Worm (Caenorhabditis elegans): ENCODE results near the gene srx-58.

srx-58 gene

DNA sequence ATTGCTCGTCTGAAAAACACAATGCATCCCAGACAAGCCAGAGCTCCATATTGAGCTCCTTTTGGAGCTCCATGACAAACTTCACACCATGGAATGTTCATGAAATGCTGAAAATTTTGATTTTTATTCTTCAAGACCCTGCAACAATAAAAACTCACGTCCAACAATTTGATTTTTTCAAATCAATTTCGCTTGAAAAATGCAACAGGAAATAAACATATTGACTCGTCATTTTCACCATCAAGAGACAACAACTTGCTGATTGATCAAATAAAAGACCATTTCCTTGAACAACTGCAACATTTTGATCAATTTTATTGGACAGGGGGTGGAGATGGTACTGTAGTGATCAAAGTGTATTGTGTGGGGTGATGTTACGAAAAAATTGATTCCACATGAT lies 17.2 kb downstream of the srx-58 start, which contains the start of gene nhr-269:
Gene nhr-269 (minus strand): TSS at position 101 of the 400 bp plus-strand sequence.
- TF ChIP-seq egl-44 (GFP tag; IDR thresholded peaks at IDR 0.05) (no peak), Y53F4B.3 (GFP tag; IDR thresholded peaks at IDR 0.05) (no peak), F39B2.1 (GFP tag; IDR thresholded peaks at IDR 0.05) (no peak)

DNA sequence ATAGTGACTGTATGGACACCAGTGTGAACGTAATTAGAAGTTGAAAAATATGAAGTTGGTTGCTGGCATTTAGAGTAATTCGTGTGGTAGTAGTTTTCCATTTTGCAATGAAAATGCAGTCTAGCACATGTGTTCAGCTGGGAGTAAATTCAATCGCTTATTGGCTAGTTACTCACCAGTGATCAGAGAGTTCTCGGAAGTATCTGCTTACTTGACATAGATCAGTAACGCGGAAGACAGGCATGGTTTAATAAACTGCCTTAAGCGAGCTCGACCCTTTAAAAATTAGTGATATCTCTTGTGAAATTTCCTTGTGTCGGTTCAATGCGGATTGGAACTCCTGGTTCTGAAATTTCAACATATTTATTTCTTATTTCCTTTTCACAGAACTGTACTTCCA lies 23.7 kb downstream of the srx-58 start, which contains the start of gene srh-52:
Gene srh-52 (minus strand): TSS at position 101 of the 400 bp plus-strand sequence.
- no peak for TF ChIP-seq ekl-4 (GFP tag; IDR thresholded peaks at IDR 0.05)

DNA sequence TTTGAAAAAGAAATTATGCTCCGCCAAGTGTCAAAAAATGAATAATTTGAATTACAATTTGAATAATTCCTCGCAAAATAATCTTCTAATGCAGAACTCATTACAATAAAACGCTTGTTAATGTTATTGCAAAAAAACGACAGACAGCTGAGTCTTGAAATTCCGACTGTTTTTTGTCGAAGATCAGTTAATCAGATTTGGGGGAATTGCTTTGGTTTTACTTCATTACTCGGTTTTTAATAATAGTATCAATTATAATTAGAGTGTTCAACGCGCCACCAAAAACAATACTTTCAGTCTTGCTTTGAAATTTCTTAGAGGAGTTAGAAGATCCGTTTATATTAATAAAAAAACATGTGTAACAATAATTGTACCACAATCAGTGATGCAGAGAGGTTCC lies 25.4 kb downstream of the srx-58 start, which contains the start of gene srh-122:
Gene srh-122 (minus strand): TSS at position 101 of the 400 bp plus-strand sequence.
- TF ChIP-seq unc-130 (GFP tag; optimal IDR thresholded peaks at IDR 0.05), result no peak
- TF ChIP-seq lir-1 (GFP tag; conservative IDR thresholded peaks at IDR 0.05), result no peak
- no peak for TF ChIP-seq K12H6.12 (tag; optimal IDR thresholded peaks at IDR 0.05)
- no peak for TF ChIP-seq C06A6.2 (GFP tag; conservative IDR thresholded peaks at IDR 0.05)
- no peak for TF ChIP-seq dox-1 (GFP tag; IDR thresholded peaks at IDR 0.05)
- no peak for TF ChIP-seq aptf-2 (GFP tag; conservative IDR thresholded peaks at IDR 0.05)
- TF ChIP-seq ztf-28 (GFP tag; IDR thresholded peaks at IDR 0.05), result no peak
- no peak for TF ChIP-seq B0261.1 (tag; optimal IDR thresholded peaks at IDR 0.05)
- no peak for TF ChIP-seq nfyb-1 (GFP tag; IDR thresholded peaks at IDR 0.05)
- no peak for TF ChIP-seq die-1 (tag; optimal IDR thresholded peaks at IDR 0.05)

DNA sequence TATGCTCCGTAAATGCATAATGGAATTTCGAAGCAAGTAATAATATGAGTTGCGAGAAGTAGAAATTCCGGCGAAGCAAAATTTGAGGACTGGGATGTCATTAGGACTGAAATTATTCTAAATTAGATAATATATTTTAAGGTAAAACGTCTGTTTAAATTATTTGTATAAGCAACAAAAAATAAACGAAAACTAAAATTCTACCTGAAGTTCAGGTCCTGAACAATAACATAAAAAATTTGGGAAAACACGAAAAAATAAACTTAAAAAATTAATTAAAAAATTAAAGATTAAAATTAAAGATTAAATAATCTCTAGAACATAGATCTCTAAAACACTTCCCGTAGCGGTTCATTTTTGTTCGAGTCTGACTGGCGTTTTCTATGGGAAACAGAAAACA lies 27.3 kb downstream of the srx-58 start, which contains the start of gene srh-251:
Gene srh-251 (minus strand): TSS at position 101 of the 400 bp plus-strand sequence.
- TF ChIP-seq dox-1 (GFP tag; IDR thresholded peaks at IDR 0.05) (no peak), mxl-1 (tag; optimal IDR thresholded peaks at IDR 0.05) (no peak), ztf-22 (GFP tag; optimal IDR thresholded peaks at IDR 0.05) (no peak), T26A5.8 (tag; optimal IDR thresholded peaks at IDR 0.05) (no peak), unc-130 (GFP tag; optimal IDR thresholded peaks at IDR 0.05) (no peak), hrde-1 (tag; optimal IDR thresholded peaks at IDR 0.05; ENCODE audit: borderline replicate concordance) (no peak), lsl-1 (GFP tag; optimal IDR thresholded peaks at IDR 0.05) (no peak), madf-6 (GFP tag; IDR thresholded peaks at IDR 0.05) (no peak), gei-17 (GFP tag; optimal IDR thresholded peaks at IDR 0.05) (no peak), mes-4 (tag; optimal IDR thresholded peaks at IDR 0.05) (no peak), snpc-4 (GFP tag; optimal IDR thresholded peaks at IDR 0.05) (no peak), snpc-4 (tag; optimal IDR thresholded peaks at IDR 0.05) (no peak), Y53F4B.3 (GFP tag; IDR thresholded peaks at IDR 0.05) (no peak), snpc-1.3 (tag; optimal IDR thresholded peaks at IDR 0.05; ENCODE audit: insufficient read depth) (no peak), fkh-3 (tag; optimal IDR thresholded peaks at IDR 0.05) (no peak)

DNA sequence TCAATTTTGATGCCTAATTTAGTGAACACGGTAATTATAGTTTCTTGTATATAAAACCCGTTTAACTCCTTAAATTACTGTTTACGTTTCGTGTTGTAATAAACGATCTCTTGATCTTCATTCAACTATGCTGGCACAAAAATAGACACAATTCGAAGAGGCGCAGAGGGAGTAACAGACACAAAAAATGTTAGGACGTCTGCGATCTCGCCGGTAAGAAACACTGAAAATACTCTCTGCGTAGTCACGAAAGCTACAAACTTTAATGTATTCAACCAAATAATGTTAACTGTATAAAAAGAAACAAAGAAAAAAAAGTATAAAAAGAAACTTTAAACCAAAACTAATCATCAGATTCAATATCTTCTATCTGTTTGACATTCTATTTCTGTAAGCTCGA lies 28.4 kb downstream of the srx-58 start, which contains the start of gene dhs-23:
Gene dhs-23 (plus strand): TSS at position 363 of the 400 bp plus-strand sequence.
- TF ChIP-seq ceh-100 (GFP tag; IDR thresholded peaks at IDR 0.05), result no peak
- TF ChIP-seq snpc-3.4 (tag; optimal IDR thresholded peaks at IDR 0.05), result no peak
- no peak for TF ChIP-seq nfya-1 (tag; optimal IDR thresholded peaks at IDR 0.05; ENCODE audit: borderline replicate concordance, insufficient read depth)
- no peak for TF ChIP-seq aptf-2 (GFP tag; conservative IDR thresholded peaks at IDR 0.05)
- TF ChIP-seq nhr-80 (tag; optimal IDR thresholded peaks at IDR 0.05), result peak; percentile 11

DNA sequence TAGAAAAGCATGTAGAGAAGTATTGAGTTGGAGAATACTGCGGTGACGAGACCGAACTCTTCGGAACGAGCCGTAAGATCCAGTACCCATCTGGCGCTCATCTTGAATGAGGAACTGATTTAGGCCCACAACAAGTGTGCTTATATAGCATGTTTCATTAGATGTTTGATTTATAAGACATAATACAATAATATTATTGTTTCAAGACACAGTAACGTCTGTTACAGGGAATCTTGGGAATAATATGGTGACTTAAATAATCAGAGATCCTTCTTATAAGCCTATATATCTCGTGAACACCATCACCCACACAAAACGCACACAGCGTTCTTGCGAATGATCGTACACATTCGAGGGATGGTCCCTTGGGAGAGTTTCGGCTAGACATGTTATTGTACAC lies 31.3 kb downstream of the srx-58 start, which contains the start of gene str-88:
Gene str-88 (minus strand): TSS at position 101 of the 400 bp plus-strand sequence.
- TF ChIP-seq ceh-91 (GFP tag; IDR thresholded peaks at IDR 0.05) (no peak), ztf-22 (GFP tag; optimal IDR thresholded peaks at IDR 0.05) (no peak), C17E4.6 (GFP tag; IDR thresholded peaks at IDR 0.05) (no peak), K12H6.12 (tag; optimal IDR thresholded peaks at IDR 0.05) (no peak), Y56A3A.18 (GFP tag; IDR thresholded peaks at IDR 0.05) (no peak), Y67H2A.10 (GFP tag; conservative IDR thresholded peaks at IDR 0.05) (no peak), pha-4 (tag; optimal IDR thresholded peaks at IDR 0.05) (no peak), sptf-2 (GFP tag; optimal IDR thresholded peaks at IDR 0.05) (no peak), lir-1 (GFP tag; conservative IDR thresholded peaks at IDR 0.05) (no peak), xnd-1 (tag; optimal IDR thresholded peaks at IDR 0.05) (no peak), cebp-1 (GFP tag; IDR thresholded peaks at IDR 0.05) (no peak), cebp-1 (tag; optimal IDR thresholded peaks at IDR 0.05) (no peak), F33H1.4 (GFP tag; IDR thresholded peaks at IDR 0.05) (no peak), B0035.1 (tag; optimal IDR thresholded peaks at IDR 0.05) (no peak)

All from whole organism, young adult.